Worm (Caenorhabditis elegans): ENCODE data around the gene D1044.1.

- TF ChIP-seq pha-4 (tag; optimal IDR thresholded peaks at IDR 0.05), result no peak
- TF ChIP-seq sea-2 (GFP tag; IDR thresholded peaks at IDR 0.05), result no peak
- TF ChIP-seq snpc-4 (GFP tag; optimal IDR thresholded peaks at IDR 0.05), result no peak
- TF ChIP-seq snpc-4 (tag; optimal IDR thresholded peaks at IDR 0.05), result no peak
- TF ChIP-seq ztf-18 (tag; optimal IDR thresholded peaks at IDR 0.05), result no peak
- no peak for TF ChIP-seq ccch-3 (GFP tag; optimal IDR thresholded peaks at IDR 0.05)
- TF ChIP-seq unc-62 (GFP tag; optimal IDR thresholded peaks at IDR 0.05), result no peak
- no peak for TF ChIP-seq lir-1 (GFP tag; conservative IDR thresholded peaks at IDR 0.05)
- TF ChIP-seq sptf-2 (GFP tag; optimal IDR thresholded peaks at IDR 0.05), result no peak
- TF ChIP-seq B0336.3 (GFP tag; IDR thresholded peaks at IDR 0.05), result no peak
- no peak for TF ChIP-seq efl-1 (GFP tag; optimal IDR thresholded peaks at IDR 0.05)
- no peak for TF ChIP-seq unc-130 (GFP tag; optimal IDR thresholded peaks at IDR 0.05)
These were observed 24.6 kb downstream of the D1044.1 start, which contains the start of gene nspb-12 for ce11 chrIII:5568679-5569078.

Data from whole organism, young adult.